Fruit fly (Drosophila melanogaster) whole organism, prepupa: ENCODE results near the gene Agpat2.
A peak's percentile ranks its signal among the peaks of the same experiment; 100 is the strongest.

Source experiments
- CG10669 ChIP-seq: fragments of 200-800 bp; sonication (Bioruptor generic); optimal IDR thresholded peaks from 3 replicates; lab custom pipeline; 2018; ENCODE audit warnings: missing biosample characterization, mild to moderate bottlenecking, missing genetic modification characterization, moderate library complexity
- CG11762 ChIP-seq: fragments of 200-800 bp; sonication (Bioruptor generic); optimal IDR thresholded peaks from 3 replicates; lab custom pipeline; 2016; ENCODE audit warnings: missing biosample characterization, missing genetic modification characterization; ENCODE audit not compliant: insufficient read depth
- CG11902 ChIP-seq: fragments of 200-800 bp; sonication (Bioruptor generic); optimal IDR thresholded peaks from 3 replicates; lab custom pipeline; 2016; ENCODE audit warnings: missing biosample characterization, missing genetic modification characterization
- CG15336 ChIP-seq: fragments of 200-800 bp; sonication (Bioruptor generic); IDR thresholded peaks from 2 replicates; pipeline ENCODE4 v1.3.6; 2022; ENCODE audit warnings: missing biosample characterization, missing genetic modification characterization
- CG16779 ChIP-seq: fragments of 200-800 bp; sonication (Bioruptor generic); optimal IDR thresholded peaks from 3 replicates; lab custom pipeline; 2017; ENCODE audit warnings: missing biosample characterization, mild to moderate bottlenecking, missing genetic modification characterization
- CG31627 ChIP-seq: fragments of 200-800 bp; sonication (Bioruptor generic); optimal IDR thresholded peaks from 3 replicates; lab custom pipeline; 2016; ENCODE audit warnings: missing biosample characterization, missing genetic modification characterization
- CG32006 ChIP-seq: fragments of 200-800 bp; sonication (Bioruptor generic); optimal IDR thresholded peaks from 3 replicates; lab custom pipeline; 2017; ENCODE audit warnings: missing biosample characterization, mild to moderate bottlenecking, missing genetic modification characterization
- CG3919 ChIP-seq: fragments of 200-800 bp; sonication (Bioruptor generic); optimal IDR thresholded peaks from 3 replicates; lab custom pipeline; 2016; ENCODE audit warnings: missing biosample characterization, missing genetic modification characterization
- CG6276 ChIP-seq: fragments of 200-800 bp; sonication (Bioruptor generic); optimal IDR thresholded peaks from 2 replicates; lab custom pipeline; 2017; ENCODE audit warnings: missing biosample characterization, mild to moderate bottlenecking, missing genetic modification characterization
- CG6808 ChIP-seq: fragments of 200-800 bp; sonication (Bioruptor generic); optimal IDR thresholded peaks from 3 replicates; lab custom pipeline; 2017; ENCODE audit warnings: missing biosample characterization, missing genetic modification characterization, mild to moderate bottlenecking, moderate library complexity, missing genetic modification reagents
- CG7368 ChIP-seq: fragments of 200-800 bp; sonication (Bioruptor generic); optimal IDR thresholded peaks from 3 replicates; lab custom pipeline; 2016; ENCODE audit warnings: missing biosample characterization, missing genetic modification characterization
- CG8632 ChIP-seq: fragments of 200-800 bp; sonication (Bioruptor generic); optimal IDR thresholded peaks from 3 replicates; lab custom pipeline; 2016; ENCODE audit warnings: missing biosample characterization, missing genetic modification characterization
- Eip78C ChIP-seq: fragments of 200-800 bp; sonication (Bioruptor generic); peaks from one replicate; lab custom pipeline; 2016; ENCODE audit warnings: missing biosample characterization, missing genetic modification characterization
- Eip93F ChIP-seq: fragments of 200-800 bp; sonication (Bioruptor generic); optimal IDR thresholded peaks from 2 replicates; lab custom pipeline; 2016; ENCODE audit warnings: missing biosample characterization, mild to moderate bottlenecking, missing genetic modification characterization
- Ets21C ChIP-seq: fragments of 200-800 bp; sonication (Bioruptor generic); optimal IDR thresholded peaks from 3 replicates; lab custom pipeline; 2016; ENCODE audit warnings: missing biosample characterization, missing genetic modification characterization
- Ets96B ChIP-seq: fragments of 200-800 bp; optimal IDR thresholded peaks from 2 replicates; lab custom pipeline; 2019; ENCODE audit warnings: missing biosample characterization, mild to moderate bottlenecking, missing genetic modification characterization, moderate library complexity
- Hr39 ChIP-seq: fragments of 200-800 bp; sonication (Bioruptor generic); optimal IDR thresholded peaks from 2 replicates; lab custom pipeline; 2016; ENCODE audit warnings: missing biosample characterization, missing genetic modification characterization
- Hr4 ChIP-seq: fragments of 200-800 bp; sonication (Bioruptor generic); optimal IDR thresholded peaks from 3 replicates; lab custom pipeline; 2016; ENCODE audit warnings: missing biosample characterization, missing genetic modification characterization
- Lpt ChIP-seq: fragments of 200-800 bp; sonication (Bioruptor generic); optimal IDR thresholded peaks from 3 replicates; lab custom pipeline; 2016; ENCODE audit warnings: missing biosample characterization, missing genetic modification characterization
- Met ChIP-seq: fragments of 200-800 bp; sonication (Bioruptor generic); optimal IDR thresholded peaks from 3 replicates; lab custom pipeline; 2016; ENCODE audit warnings: missing biosample characterization, missing genetic modification characterization
- OdsH ChIP-seq: fragments of 200-800 bp; sonication (Bioruptor generic); optimal IDR thresholded peaks from 3 replicates; lab custom pipeline; 2016; ENCODE audit warnings: missing biosample characterization, missing genetic modification characterization
- Sox102F ChIP-seq: fragments of 200-800 bp; sonication (Bioruptor generic); optimal IDR thresholded peaks from 2 replicates; lab custom pipeline; 2016; ENCODE audit warnings: missing biosample characterization, mild to moderate bottlenecking, missing genetic modification characterization
- Sox14 ChIP-seq: fragments of 200-800 bp; sonication (Bioruptor generic); optimal IDR thresholded peaks from 3 replicates; lab custom pipeline; 2016; ENCODE audit warnings: missing biosample characterization, missing genetic modification characterization
- Sox15 ChIP-seq: fragments of 200-800 bp; sonication (Bioruptor generic); optimal IDR thresholded peaks from 3 replicates; lab custom pipeline; 2016; ENCODE audit warnings: missing biosample characterization, missing genetic modification characterization
- achi ChIP-seq: fragments of 200-800 bp; sonication (Bioruptor generic); optimal IDR thresholded peaks from 3 replicates; lab custom pipeline; 2016; ENCODE audit warnings: missing biosample characterization, missing genetic modification characterization
- acj6 ChIP-seq: fragments of 200-800 bp; sonication (Bioruptor generic); optimal IDR thresholded peaks from 3 replicates; lab custom pipeline; 2016; ENCODE audit warnings: missing biosample characterization, missing genetic modification characterization
- cyc ChIP-seq: fragments of 200-800 bp; sonication (Bioruptor generic); optimal IDR thresholded peaks from 3 replicates; lab custom pipeline; 2016; ENCODE audit warnings: missing biosample characterization, missing genetic modification characterization
- dac ChIP-seq: fragments of 200-800 bp; sonication (Bioruptor generic); optimal IDR thresholded peaks from 2 replicates; lab custom pipeline; 2017; ENCODE audit warnings: missing biosample characterization, mild to moderate bottlenecking, missing genetic modification characterization
- dsx ChIP-seq: fragments of 200-800 bp; optimal IDR thresholded peaks from 3 replicates; lab custom pipeline; 2019; ENCODE audit warnings: missing biosample characterization, mild to moderate bottlenecking, missing genetic modification characterization, moderate library complexity; ENCODE audit not compliant: poor library complexity, severe bottlenecking
- esn ChIP-seq: fragments of 200-800 bp; sonication (Bioruptor generic); optimal IDR thresholded peaks from 2 replicates; lab custom pipeline; 2016; ENCODE audit warnings: missing biosample characterization, mild to moderate bottlenecking, missing genetic modification characterization, moderate library complexity
- fd85E ChIP-seq: fragments of 200-800 bp; sonication (Bioruptor generic); optimal IDR thresholded peaks from 3 replicates; lab custom pipeline; 2016; ENCODE audit warnings: missing biosample characterization, missing genetic modification characterization
- fkh ChIP-seq: fragments of 200-800 bp; sonication (Bioruptor generic); optimal IDR thresholded peaks from 3 replicates; lab custom pipeline; 2017; ENCODE audit warnings: missing biosample characterization, mild to moderate bottlenecking, missing genetic modification characterization, moderate library complexity
- lz ChIP-seq: fragments of 200-800 bp; sonication (Bioruptor generic); optimal IDR thresholded peaks from 3 replicates; lab custom pipeline; 2016; ENCODE audit warnings: missing biosample characterization, missing genetic modification characterization
- net ChIP-seq: fragments of 200-800 bp; sonication (Bioruptor generic); optimal IDR thresholded peaks from 3 replicates; lab custom pipeline; 2016; ENCODE audit warnings: missing biosample characterization, missing genetic modification characterization
- pdm3 ChIP-seq: fragments of 200-800 bp; sonication (Bioruptor generic); optimal IDR thresholded peaks from 3 replicates; lab custom pipeline; 2016; ENCODE audit warnings: missing biosample characterization, missing genetic modification characterization
- salr ChIP-seq, 2 experiments: fragments of 200-800 bp; sonication (Bioruptor generic); optimal IDR thresholded peaks; 3 replicates each; lab custom pipeline; 2016 to 2018; ENCODE audit warnings: missing biosample characterization in 2 of 2, missing genetic modification characterization in 2 of 2, mild to moderate bottlenecking in 1 of 2
- spab ChIP-seq: fragments of 200-800 bp; sonication (Bioruptor generic); optimal IDR thresholded peaks from 2 replicates; lab custom pipeline; 2017; ENCODE audit warnings: missing biosample characterization, mild to moderate bottlenecking, missing genetic modification characterization, missing genetic modification reagents
- svp ChIP-seq: fragments of 200-800 bp; sonication (Bioruptor generic); peaks from one replicate; lab custom pipeline; 2016; ENCODE audit warnings: missing biosample characterization, missing genetic modification characterization
- topi ChIP-seq: fragments of 200-800 bp; sonication (Bioruptor generic); optimal IDR thresholded peaks from 3 replicates; lab custom pipeline; 2016; ENCODE audit warnings: missing biosample characterization, missing genetic modification characterization
- vri ChIP-seq: fragments of 200-800 bp; sonication (Bioruptor generic); optimal IDR thresholded peaks from 3 replicates; lab custom pipeline; 2016; ENCODE audit warnings: missing biosample characterization, mild to moderate bottlenecking, missing genetic modification characterization

Agpat2 gene

DNA sequence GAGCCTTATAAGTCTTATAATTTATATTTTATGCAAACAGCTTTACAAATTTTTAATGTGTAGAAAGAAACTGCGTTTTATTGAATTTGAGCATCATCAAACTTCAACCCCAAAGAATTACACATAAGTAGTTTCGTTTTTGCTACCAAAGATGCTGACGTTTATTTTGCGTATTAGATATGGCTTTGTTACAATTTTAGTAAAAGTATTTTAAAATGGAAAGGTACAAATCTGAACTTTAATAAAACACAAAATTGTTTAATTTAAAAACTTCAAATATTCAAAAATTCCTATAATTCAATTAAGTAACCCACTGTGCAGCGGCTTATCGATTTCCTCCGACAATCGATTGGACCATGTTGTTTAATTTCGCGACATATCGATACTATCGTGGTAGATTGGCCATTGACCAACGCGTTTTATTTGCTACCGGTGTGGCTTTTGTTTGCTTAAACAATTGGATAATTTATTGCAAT lies 351 bp upstream of the Agpat2 start, which contains the start of gene prg (continued):
- TF ChIP-seq CG11762 (GFP tag; lab: Kevin White, UChicago) (no peak), CG8632 (GFP tag; lab: Kevin White, UChicago) (peak; percentile 58), fd85E (GFP tag; lab: Kevin White, UChicago) (no peak), Lpt (peak; percentile 18), CG11902 (GFP tag; lab: Kevin White, UChicago) (peak; percentile 49), CG16779 (tag; lab: Kevin White, UChicago) (peak; percentile 9), Sox14 (peak; percentile 70), Hr4 (peak; percentile 77), esn (peak; percentile 70), cyc (peak; percentile 62), Sox15 (GFP tag; lab: Kevin White, UChicago) (no peak), salr (GFP tag; optimal IDR thresholded peaks at IDR 0.05; lab: Kevin White, UChicago) (peak in 1 of 2 experiments; percentile 2)
- TF ChIP-seq, all 60 proteins: peak for 49

- TF ChIP-seq Ets96B (tag; lab: Kevin White, UChicago) (peak; percentile 6), OdsH (GFP tag; lab: Kevin White, UChicago) (peak; percentile 23), spab (no peak), CG10669 (GFP tag; lab: Kevin White, UChicago) (peak; percentile 30), Sox102F (GFP tag; lab: Kevin White, UChicago) (peak; percentile 8), svp (GFP tag; lab: Kevin White, UChicago) (peak; percentile 38), Hr4 (peak; percentile 28), esn (peak; percentile 23), CG3919 (GFP tag; lab: Kevin White, UChicago) (peak; percentile 4), CG6808 (GFP tag; lab: Kevin White, UChicago) (no peak), topi (peak; percentile 16), CG6276 (GFP tag; lab: Kevin White, UChicago) (no peak), CG32006 (peak; percentile 33), vri (GFP tag; lab: Kevin White, UChicago) (peak; percentile 3), pdm3 (GFP tag; lab: Kevin White, UChicago) (peak; percentile 17), dsx (GFP tag; lab: Kevin White, UChicago) (peak; percentile 35), salr (GFP tag; optimal IDR thresholded peaks at IDR 0.05; lab: Kevin White, UChicago) (no peak), acj6 (GFP tag; lab: Kevin White, UChicago) (peak; percentile 24), achi (GFP tag; lab: Kevin White, UChicago) (peak; percentile 24), Hr39 (peak; percentile 23), CG8632 (GFP tag; lab: Kevin White, UChicago) (no peak), fkh (GFP tag; lab: Kevin White, UChicago) (peak; percentile 65), Met (GFP tag; lab: Kevin White, UChicago) (peak; percentile 14), cyc (no peak), Ets21C (GFP tag; lab: Kevin White, UChicago) (no peak), net (peak; percentile 10), CG15336 (no peak), lz (peak; percentile 22), dac (GFP tag; lab: Kevin White, UChicago) (no peak), Eip78C (peak; percentile 73)
Observed at dm6 chr2L:8461782-8462453, 1.9 kb downstream of the Agpat2 start.

- TF ChIP-seq Eip93F (GFP tag; lab: Kevin White, UChicago), result peak; percentile 52
- TF ChIP-seq CG31627 (GFP tag; lab: Kevin White, UChicago), result no peak
- TF ChIP-seq CG7368 (GFP tag; lab: Kevin White, UChicago), result no peak
Observed at dm6 chr2L:8451497-8451896, 12.3 kb downstream of the Agpat2 start.
